Worm (Caenorhabditis elegans): ENCODE measurements around the gene F49C5.3.

DNA sequence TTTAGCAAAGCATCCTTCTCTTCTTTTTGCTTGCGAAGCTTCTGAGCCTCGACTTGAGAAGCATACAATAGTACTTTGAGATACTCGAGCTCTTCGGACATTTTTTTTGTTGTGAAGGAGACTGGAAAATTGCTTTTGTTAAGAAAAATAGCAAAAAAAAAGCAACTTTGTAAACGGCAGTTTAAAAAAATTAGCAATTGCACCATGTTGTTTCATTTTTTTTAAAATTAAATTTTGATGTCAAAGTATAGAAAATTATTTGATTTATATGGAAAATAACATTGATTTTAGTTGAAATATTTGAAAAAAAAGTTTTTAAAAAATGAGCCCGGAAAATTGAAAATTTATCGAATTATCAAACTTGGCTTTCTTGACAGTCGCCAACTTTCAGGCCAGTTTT, 38.4 kb downstream of the F49C5.3 start, which contains the start of gene Y38E10A.3:
- TF ChIP-seq mep-1 (tag; optimal IDR thresholded peaks at IDR 0.05) (no peak), nhr-76 (tag; optimal IDR thresholded peaks at IDR 0.05) (no peak), snpc-4 (tag; optimal IDR thresholded peaks at IDR 0.05) (no peak), lin-13 (tag; optimal IDR thresholded peaks at IDR 0.05) (no peak)
